Fruit fly (Drosophila melanogaster) whole organism, pupa: ENCODE results near the gene Polr3A.

ENCODE experiments used
- CG12605 ChIP-seq: fragments of 200-800 bp; sonication (Bioruptor generic); IDR thresholded peaks from 2 replicates; pipeline ENCODE4 v1.3.6; 2022; ENCODE audit warnings: missing biosample characterization, missing genetic modification characterization
- CG13204 ChIP-seq: fragments of 200-800 bp; sonication (Bioruptor generic); optimal IDR thresholded peaks from 2 replicates; lab custom pipeline; 2018; ENCODE audit warnings: missing biosample characterization, mild to moderate bottlenecking, missing genetic modification characterization, moderate library complexity
- CG14655 ChIP-seq: fragments of 200-800 bp; sonication (Bioruptor generic); optimal IDR thresholded peaks from 3 replicates; lab custom pipeline; 2017; ENCODE audit warnings: mild to moderate bottlenecking, missing biosample characterization, missing genetic modification reagents, missing genetic modification characterization
- CG15710 ChIP-seq: fragments of 200-800 bp; sonication (Bioruptor generic); optimal IDR thresholded peaks from 2 replicates; lab custom pipeline; 2018; ENCODE audit warnings: missing biosample characterization, mild to moderate bottlenecking, missing genetic modification characterization, moderate library complexity
- CG34367 ChIP-seq: fragments of 200-800 bp; sonication (Bioruptor generic); optimal IDR thresholded peaks from 2 replicates; lab custom pipeline; 2018; ENCODE audit warnings: missing biosample characterization, mild to moderate bottlenecking, missing genetic modification characterization
- CG8159 ChIP-seq: fragments of 200-800 bp; sonication (Bioruptor generic); optimal IDR thresholded peaks from 3 replicates; lab custom pipeline; 2018; ENCODE audit warnings: missing biosample characterization, mild to moderate bottlenecking, missing genetic modification characterization, moderate library complexity
- CG8301 ChIP-seq: fragments of 200-800 bp; sonication (Bioruptor generic); optimal IDR thresholded peaks from 2 replicates; lab custom pipeline; 2018; ENCODE audit warnings: missing biosample characterization, mild to moderate bottlenecking, missing genetic modification characterization
- CG9948 ChIP-seq: fragments of 200-800 bp; sonication (Bioruptor generic); optimal IDR thresholded peaks from 2 replicates; lab custom pipeline; 2018; ENCODE audit warnings: missing biosample characterization, mild to moderate bottlenecking, missing genetic modification characterization, moderate library complexity
- D1 ChIP-seq: fragments of 200-800 bp; sonication (Bioruptor generic); optimal IDR thresholded peaks from 2 replicates; lab custom pipeline; 2018; ENCODE audit warnings: missing biosample characterization, mild to moderate bottlenecking, missing genetic modification characterization, moderate library complexity
- EcR ChIP-seq: fragments of 200-800 bp; sonication (Bioruptor generic); optimal IDR thresholded peaks from 3 replicates; lab custom pipeline; 2019; ENCODE audit warnings: missing biosample characterization, missing genetic modification characterization, mild to moderate bottlenecking, moderate library complexity, missing genetic modification reagents
- Ets98B ChIP-seq: fragments of 200-800 bp; sonication (Bioruptor generic); IDR thresholded peaks from 2 replicates; pipeline ENCODE4 v1.3.6; 2022; ENCODE audit warnings: missing biosample characterization, missing genetic modification characterization
- fd96Ca ChIP-seq: fragments of 200-800 bp; sonication (Bioruptor generic); IDR thresholded peaks from 3 replicates; pipeline ENCODE4 v1.3.6; 2022; ENCODE audit warnings: missing biosample characterization, missing genetic modification characterization

DNA sequence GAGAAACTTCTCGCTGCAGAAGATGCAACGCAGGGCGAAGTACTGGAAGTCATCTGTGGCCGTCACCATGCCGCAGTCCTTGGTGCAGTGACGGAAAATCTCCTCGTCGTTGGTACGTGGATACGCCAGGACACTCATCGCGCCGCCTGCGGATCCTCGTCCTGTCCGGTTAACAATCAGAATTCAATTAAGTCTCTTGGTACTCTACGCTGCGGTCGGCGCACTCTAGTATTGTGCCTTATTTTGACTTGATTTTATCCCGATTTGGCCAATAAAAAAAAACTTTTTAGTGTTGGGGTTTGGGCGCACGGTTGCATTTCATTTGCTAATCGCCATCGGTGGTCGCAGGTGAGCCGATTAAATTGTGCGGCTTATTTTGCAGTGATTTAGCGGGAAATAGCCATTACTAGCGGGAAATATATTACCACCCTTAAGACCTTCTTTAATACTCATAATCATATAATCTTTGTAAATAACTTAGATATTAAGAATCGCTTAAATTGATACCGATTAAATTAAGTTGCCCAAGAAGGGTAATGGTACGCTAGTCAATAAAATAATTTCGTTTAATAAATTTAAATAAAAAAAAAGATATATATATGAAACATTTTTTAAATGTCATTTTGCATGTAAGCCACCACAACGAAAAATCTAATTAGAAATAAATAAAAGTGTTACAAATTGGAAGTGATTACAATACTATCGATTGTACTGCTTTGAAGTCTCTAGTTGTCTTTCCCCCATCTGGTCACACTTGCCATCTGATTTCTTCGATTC is 16.7 kb upstream of the Polr3A start, which contains the start of the genes CG8944 and CCT6:
- TF ChIP-seq CG8159 (tag; lab: Kevin White, UChicago) (no peak), EcR (GFP tag; lab: Kevin White, UChicago) (no peak), CG12605 (GFP tag; lab: Robert Waterston, UW) (no peak), fd96Ca (GFP tag; lab: Robert Waterston, UW) (no peak), CG34367 (no peak), CG14655 (GFP tag; lab: Kevin White, UChicago) (no peak), CG9948 (tag; lab: Kevin White, UChicago) (no peak), CG13204 (no peak), Ets98B (GFP tag; lab: Robert Waterston, UW) (no peak), D1 (tag; lab: Kevin White, UChicago) (no peak), CG8301 (tag; lab: Kevin White, UChicago) (no peak), CG15710 (tag; lab: Kevin White, UChicago) (no peak)
